Worm (Caenorhabditis elegans): Measurements from ENCODE around the gene B0281.5.

ce11 chrII:2292549-2292948 is 8.2 kb downstream of the B0281.5 start:
- TF ChIP-seq zfh-2 (GFP tag; conservative IDR thresholded peaks at IDR 0.05), result no peak
- no peak for TF ChIP-seq ceh-100 (GFP tag; IDR thresholded peaks at IDR 0.05)
- no peak for TF ChIP-seq ceh-40 (GFP tag; IDR thresholded peaks at IDR 0.05)
- TF ChIP-seq bed-1 (GFP tag; IDR thresholded peaks at IDR 0.05), result no peak
- TF ChIP-seq nhr-120 (GFP tag; IDR thresholded peaks at IDR 0.05), result no peak
- no peak for TF ChIP-seq F37B4.10 (GFP tag; IDR thresholded peaks at IDR 0.05)
- no peak for TF ChIP-seq aptf-3 (GFP tag; IDR thresholded peaks at IDR 0.05)
- no peak for TF ChIP-seq lir-1 (GFP tag; conservative IDR thresholded peaks at IDR 0.05)
- TF ChIP-seq pha-4 (tag; optimal IDR thresholded peaks at IDR 0.05), result no peak
- TF ChIP-seq snpc-4 (GFP tag; optimal IDR thresholded peaks at IDR 0.05), result no peak
- no peak for TF ChIP-seq snpc-4 (tag; optimal IDR thresholded peaks at IDR 0.05)

Data from whole organism, young adult.